Worm (Caenorhabditis elegans) whole organism, young adult: Measurements from ENCODE around the gene C14H10.2.

ENCODE experiments used
- C06A6.2 ChIP-seq: fragments of 200-800 bp; sonication (Bioruptor generic); conservative IDR thresholded peaks from 2 replicates; pipeline ENCODE4 v1.3.6; 2022; ENCODE audit warnings: missing genetic modification characterization, missing compliant biosample characterization
- F49E8.2 ChIP-seq: sonication (generic microtip); optimal IDR thresholded peaks from 3 replicates; lab custom pipeline; 2017; ENCODE audit warnings: missing genetic modification characterization, mild to moderate bottlenecking, missing compliant biosample characterization, antibody characterized with exemption, moderate library complexity; ENCODE audit not compliant: insufficient read depth
- efl-1 ChIP-seq: fragments of 150-350 bp; optimal IDR thresholded peaks from 2 replicates; lab custom pipeline; 2014; ENCODE audit warnings: missing biosample characterization, missing genetic modification reagents, missing genetic modification characterization
- fkh-3 ChIP-seq: sonication (generic microtip); optimal IDR thresholded peaks from 2 replicates; lab custom pipeline; 2016; ENCODE audit warnings: mild to moderate bottlenecking, missing genetic modification characterization, missing compliant biosample characterization
- gei-17 ChIP-seq: fragments of 200-800 bp; sonication (Bioruptor generic); optimal IDR thresholded peaks from 2 replicates; lab custom pipeline; 2018; ENCODE audit warnings: mild to moderate bottlenecking, missing genetic modification characterization, missing compliant biosample characterization
- him-1 ChIP-seq: sonication (generic microtip); optimal IDR thresholded peaks from 2 replicates; lab custom pipeline; 2016; ENCODE audit warnings: missing genotype, missing genetic modification reagents, missing genetic modification characterization, missing compliant biosample characterization
- hlh-12 ChIP-seq: sonication (generic microtip); optimal IDR thresholded peaks from 2 replicates; lab custom pipeline; 2016; ENCODE audit warnings: missing genetic modification characterization, missing compliant biosample characterization
- hmg-1.2 ChIP-seq: fragments of 200-800 bp; sonication (Bioruptor generic); IDR thresholded peaks from 2 replicates; pipeline ENCODE4 v1.3.6; 2022; ENCODE audit warnings: missing genetic modification reagents, missing genetic modification characterization, missing compliant biosample characterization
- lin-35 ChIP-seq, 3 experiments: fragments of 150-350 bp in 2 of 3; sonication (generic microtip) in 1 of 3; optimal IDR thresholded peaks; 2 replicates each; lab custom pipeline; 2014 to 2018; ENCODE audit warnings: missing biosample characterization in 3 of 3, missing genetic modification characterization in 3 of 3, missing genetic modification reagents in 3 of 3
- sptf-2 ChIP-seq: fragments of 200-800 bp; sonication (Bioruptor generic); optimal IDR thresholded peaks from 2 replicates; lab custom pipeline; 2018; ENCODE audit warnings: mild to moderate bottlenecking, missing genetic modification characterization, missing compliant biosample characterization
- xnd-1 ChIP-seq: sonication (generic microtip); optimal IDR thresholded peaks from 2 replicates; lab custom pipeline; 2016; ENCODE audit warnings: missing genotype, missing genetic modification reagents, missing genetic modification characterization, missing compliant biosample characterization
- zfh-2 ChIP-seq: fragments of 200-800 bp; sonication (Bioruptor generic); conservative IDR thresholded peaks from 2 replicates; pipeline ENCODE4 v1.3.6; 2022; ENCODE audit warnings: missing genetic modification reagents, missing genetic modification characterization, missing compliant biosample characterization

- TF ChIP-seq lin-35 (GFP tag; optimal IDR thresholded peaks at IDR 0.05; lab: Kevin White, UChicago): no peak
- TF ChIP-seq him-1: no peak
- no peak for TF ChIP-seq sptf-2 (GFP tag; lab: Kevin White, UChicago)
- no peak for TF ChIP-seq C06A6.2 (GFP tag; lab: Robert Waterston, UW)
- TF ChIP-seq hmg-1.2: no peak
- no peak for TF ChIP-seq F49E8.2 (tag; lab: Kevin White, UChicago)
- no peak for TF ChIP-seq xnd-1
- no peak for TF ChIP-seq fkh-3 (tag; lab: Kevin White, UChicago)
- no peak for TF ChIP-seq efl-1 (GFP tag; lab: Kevin White, UChicago)
- no peak for TF ChIP-seq zfh-2 (GFP tag; lab: Robert Waterston, UW)
- no peak for TF ChIP-seq hlh-12 (tag; lab: Kevin White, UChicago)
- TF ChIP-seq gei-17 (GFP tag; lab: Kevin White, UChicago): no peak
These were observed 48.2 kb downstream of the C14H10.2 start for ce11 chrX:10204313-10205063.
